Fruit fly (Drosophila melanogaster) whole organism, embryonic: ENCODE measurements around the gene Crtc.
A peak's percentile ranks its signal among the peaks of the same experiment; 100 is the strongest.

Source experiments
- Ada2b ChIP-seq: fragments of 200-800 bp; sonication (Bioruptor generic); IDR thresholded peaks from 2 replicates; pipeline ENCODE4 v1.3.6; 2022; ENCODE audit warnings: missing biosample characterization, missing genetic modification characterization
- Atf6 ChIP-seq: fragments of 200-800 bp; sonication (Bioruptor generic); IDR thresholded peaks from 2 replicates; pipeline ENCODE4 v1.3.6; 2022; ENCODE audit warnings: missing biosample characterization, missing genetic modification characterization
- Awh ChIP-seq: fragments of 200-800 bp; sonication (Bioruptor generic); IDR thresholded peaks from 2 replicates; pipeline ENCODE4, ENCODE4 v1.3.6; 2022; ENCODE audit warnings: missing biosample characterization, missing genetic modification characterization
- CG10979 ChIP-seq: fragments of 200-800 bp; sonication (Bioruptor generic); optimal IDR thresholded peaks from 2 replicates; lab custom pipeline; 2018; ENCODE audit warnings: missing biosample characterization, mild to moderate bottlenecking, missing genetic modification characterization, moderate library complexity
- CG11723 ChIP-seq: fragments of 200-800 bp; sonication (Bioruptor generic); optimal IDR thresholded peaks from 2 replicates; lab custom pipeline; 2017; ENCODE audit warnings: missing biosample characterization, mild to moderate bottlenecking, missing genetic modification characterization
- CG14050 ChIP-seq: fragments of 200-800 bp; sonication (Bioruptor generic); IDR thresholded peaks from 3 replicates; pipeline ENCODE4 v1.3.6; 2022; ENCODE audit warnings: missing biosample characterization, missing genetic modification characterization
- CG14667 ChIP-seq: fragments of 200-800 bp; sonication (Bioruptor generic); IDR thresholded peaks from 2 replicates; pipeline ENCODE4 v1.3.6; 2022; ENCODE audit warnings: missing biosample characterization, missing genetic modification characterization
- CG16779 ChIP-seq: fragments of 200-800 bp; sonication (Bioruptor generic); IDR thresholded peaks from 2 replicates; pipeline ENCODE4 v1.3.6; 2022; ENCODE audit warnings: missing biosample characterization, missing genetic modification characterization
- CG18011 ChIP-seq: fragments of 200-800 bp; sonication (Bioruptor generic); optimal IDR thresholded peaks from 2 replicates; lab custom pipeline; 2017; ENCODE audit warnings: missing biosample characterization, missing genetic modification characterization, mild to moderate bottlenecking, moderate library complexity, missing genotype
- CG18599 ChIP-seq: fragments of 200-800 bp; sonication (Bioruptor generic); optimal IDR thresholded peaks from 3 replicates; lab custom pipeline; 2017; ENCODE audit warnings: missing biosample characterization, missing genetic modification characterization, mild to moderate bottlenecking, moderate library complexity, missing genetic modification reagents
- CG18619 ChIP-seq: fragments of 200-800 bp; sonication (Bioruptor generic); optimal IDR thresholded peaks from 3 replicates; lab custom pipeline; 2017; ENCODE audit warnings: missing biosample characterization, mild to moderate bottlenecking, missing genetic modification characterization
- CG2120 ChIP-seq: fragments of 200-800 bp; sonication (Bioruptor generic); optimal IDR thresholded peaks from 3 replicates; lab custom pipeline; 2016; ENCODE audit warnings: missing biosample characterization, missing genetic modification characterization
- CG2199 ChIP-seq: fragments of 200-800 bp; sonication (Bioruptor generic); IDR thresholded peaks from 3 replicates; pipeline ENCODE4 v1.3.6; 2022; ENCODE audit warnings: missing biosample characterization, missing genetic modification characterization
- CG3163 ChIP-seq: fragments of 200-800 bp; sonication (Bioruptor generic); optimal IDR thresholded peaks from 3 replicates; lab custom pipeline; 2016; ENCODE audit warnings: missing biosample characterization, missing genetic modification characterization
- CG32767 ChIP-seq: fragments of 200-800 bp; sonication (Bioruptor generic); IDR thresholded peaks from 2 replicates; pipeline ENCODE4 v1.3.6; 2022; ENCODE audit warnings: missing biosample characterization, missing genetic modification characterization
- CG3726 ChIP-seq: fragments of 200-800 bp; sonication (Bioruptor generic); IDR thresholded peaks from 3 replicates; pipeline ENCODE4, ENCODE4 v1.3.6; 2022; ENCODE audit warnings: missing biosample characterization, missing genetic modification characterization
- CG5180 ChIP-seq: fragments of 200-800 bp; sonication (Bioruptor generic); optimal IDR thresholded peaks from 3 replicates; lab custom pipeline; 2017; ENCODE audit warnings: missing biosample characterization, missing genetic modification characterization, mild to moderate bottlenecking, moderate library complexity, missing genetic modification reagents
- CG6175 ChIP-seq: fragments of 200-800 bp; sonication (Bioruptor generic); IDR thresholded peaks from 3 replicates; pipeline ENCODE4 v1.3.6; 2022; ENCODE audit warnings: missing biosample characterization, missing genetic modification characterization
- CG6654 ChIP-seq: fragments of 200-800 bp; sonication (Bioruptor generic); optimal IDR thresholded peaks from 2 replicates; lab custom pipeline; 2017; ENCODE audit warnings: missing biosample characterization, mild to moderate bottlenecking, missing genetic modification characterization
- CG6683 ChIP-seq: fragments of 200-800 bp; sonication (Bioruptor generic); optimal IDR thresholded peaks from 2 replicates; lab custom pipeline; 2017; ENCODE audit warnings: missing biosample characterization, mild to moderate bottlenecking, missing genetic modification characterization, missing genetic modification reagents
- CG6765 ChIP-seq: fragments of 200-800 bp; sonication (Bioruptor generic); optimal IDR thresholded peaks from 3 replicates; lab custom pipeline; 2017; ENCODE audit warnings: missing biosample characterization, mild to moderate bottlenecking, missing genetic modification characterization
- CG6791 ChIP-seq: fragments of 200-800 bp; sonication (Bioruptor generic); IDR thresholded peaks from 3 replicates; pipeline ENCODE4 v1.3.6; 2022; ENCODE audit warnings: missing biosample characterization, missing genetic modification characterization; ENCODE audit not compliant: partially characterized antibody
- CG7372 ChIP-seq: fragments of 200-800 bp; sonication (Bioruptor generic); IDR thresholded peaks from 2 replicates; pipeline ENCODE4 v1.3.6; 2022; ENCODE audit warnings: missing biosample characterization, missing genetic modification characterization
- CG8281 ChIP-seq: fragments of 200-800 bp; sonication (Bioruptor generic); optimal IDR thresholded peaks from 2 replicates; lab custom pipeline; 2018; ENCODE audit warnings: missing biosample characterization, mild to moderate bottlenecking, missing genetic modification characterization, moderate library complexity
- CkIIα-i1 ChIP-seq: fragments of 200-800 bp; sonication (Bioruptor generic); IDR thresholded peaks from 2 replicates; pipeline ENCODE4 v1.3.6; 2022; ENCODE audit warnings: missing biosample characterization, missing genetic modification characterization
- CoRest ChIP-seq: fragments of 200-800 bp; sonication (Bioruptor generic); optimal IDR thresholded peaks from 3 replicates; lab custom pipeline; 2018; ENCODE audit warnings: missing biosample characterization, mild to moderate bottlenecking, missing genetic modification characterization, moderate library complexity
- E2f2 ChIP-seq: fragments of 200-800 bp; sonication (Bioruptor generic); IDR thresholded peaks from 2 replicates; pipeline ENCODE4 v1.3.6; 2022; ENCODE audit warnings: missing biosample characterization, missing genetic modification characterization
- H15 ChIP-seq: fragments of 200-800 bp; sonication (Bioruptor generic); IDR thresholded peaks from 3 replicates; pipeline ENCODE4 v1.3.6; 2022; ENCODE audit warnings: missing biosample characterization, missing genetic modification characterization
- H2.0 ChIP-seq: fragments of 200-800 bp; sonication (Bioruptor generic); IDR thresholded peaks from 2 replicates; pipeline ENCODE4 v1.3.6; 2022; ENCODE audit warnings: missing biosample characterization, missing genetic modification characterization
- Hey ChIP-seq: fragments of 200-800 bp; sonication (Bioruptor generic); optimal IDR thresholded peaks from 3 replicates; lab custom pipeline; 2018; ENCODE audit warnings: missing biosample characterization, mild to moderate bottlenecking, missing genetic modification characterization
- Hmr ChIP-seq: fragments of 200-800 bp; sonication (Bioruptor generic); optimal IDR thresholded peaks from 3 replicates; lab custom pipeline; 2017; ENCODE audit warnings: mild to moderate bottlenecking, missing biosample characterization, missing genetic modification reagents, missing genetic modification characterization
- Med ChIP-seq: fragments of 200-800 bp; sonication (Bioruptor generic); peaks from one replicate; lab custom pipeline; 2016; ENCODE audit warnings: missing biosample characterization, missing genetic modification characterization, mild to moderate bottlenecking, inconsistent platforms, moderate library complexity
- Myb ChIP-seq: fragments of 200-800 bp; sonication (Bioruptor generic); optimal IDR thresholded peaks from 2 replicates; lab custom pipeline; 2016; ENCODE audit warnings: missing biosample characterization, missing genetic modification characterization
- Optix ChIP-seq: fragments of 200-800 bp; sonication (Bioruptor generic); IDR thresholded peaks from 3 replicates; pipeline ENCODE4 v1.3.6; 2022; ENCODE audit warnings: missing biosample characterization, missing genetic modification characterization
- Pdp1 ChIP-seq, 2 experiments: fragments of 200-800 bp; sonication (Bioruptor generic); optimal IDR thresholded peaks; 3 replicates each; lab custom pipeline; 2016; ENCODE audit warnings: missing biosample characterization in 2 of 2, missing genetic modification characterization in 2 of 2, mild to moderate bottlenecking in 1 of 2, moderate library complexity in 1 of 2
- Sox102F ChIP-seq: fragments of 200-800 bp; sonication (Bioruptor generic); optimal IDR thresholded peaks from 2 replicates; lab custom pipeline; 2018; ENCODE audit warnings: missing biosample characterization, mild to moderate bottlenecking, missing genetic modification characterization, moderate library complexity
- ac ChIP-seq: fragments of 200-800 bp; sonication (Bioruptor generic); optimal IDR thresholded peaks from 3 replicates; lab custom pipeline; 2017; ENCODE audit warnings: missing biosample characterization, mild to moderate bottlenecking, missing genetic modification characterization
- bab2 ChIP-seq: fragments of 200-800 bp; sonication (Bioruptor generic); optimal IDR thresholded peaks from 2 replicates; lab custom pipeline; 2016; ENCODE audit warnings: missing biosample characterization, missing genetic modification characterization
- cato ChIP-seq: fragments of 200-800 bp; sonication (Bioruptor generic); optimal IDR thresholded peaks from 2 replicates; lab custom pipeline; 2016; ENCODE audit warnings: missing biosample characterization, missing genetic modification characterization, borderline replicate concordance
- h ChIP-seq: fragments of >200 bp; optimal IDR thresholded peaks from 2 replicates; lab custom pipeline; 2017
- her ChIP-seq: fragments of 200-800 bp; sonication (Bioruptor generic); optimal IDR thresholded peaks from 2 replicates; lab custom pipeline; 2016; ENCODE audit warnings: missing biosample characterization, missing genetic modification characterization
- ken ChIP-seq: fragments of 200-800 bp; sonication (Bioruptor generic); IDR thresholded peaks from 3 replicates; pipeline ENCODE4 v1.3.6; 2022; ENCODE audit warnings: missing biosample characterization, missing genetic modification characterization
- lov ChIP-seq, 2 experiments: fragments of 200-800 bp in 1 of 2; fragments of >200 bp in 1 of 2; sonication (Bioruptor generic) in 1 of 2; IDR thresholded peaks in 1 of 2; optimal IDR thresholded peaks in 1 of 2; 2 replicates in 1 of 2; 3 replicates in 1 of 2; pipeline versions ENCODE4 v1.3.6 to Lab custom; 2017 to 2022; ENCODE audit warnings: missing biosample characterization in 1 of 2, missing genetic modification characterization in 1 of 2
- nom ChIP-seq: fragments of 200-800 bp; sonication (Bioruptor generic); optimal IDR thresholded peaks from 2 replicates; lab custom pipeline; 2017; ENCODE audit warnings: missing biosample characterization, missing genetic modification characterization, mild to moderate bottlenecking, moderate library complexity, missing genetic modification reagents
- odd ChIP-seq: fragments of 200-800 bp; sonication (Bioruptor generic); optimal IDR thresholded peaks from 2 replicates; lab custom pipeline; 2017; ENCODE audit warnings: missing biosample characterization, mild to moderate bottlenecking, missing genetic modification characterization
- pfk ChIP-seq: fragments of 200-800 bp; sonication (Bioruptor generic); optimal IDR thresholded peaks from 2 replicates; lab custom pipeline; 2018; ENCODE audit warnings: missing biosample characterization, mild to moderate bottlenecking, missing genetic modification characterization, moderate library complexity
- tio ChIP-seq: fragments of 200-800 bp; sonication (Bioruptor generic); optimal IDR thresholded peaks from 2 replicates; lab custom pipeline; 2017; ENCODE audit warnings: missing biosample characterization, missing genetic modification characterization, inconsistent platforms
- trem ChIP-seq: fragments of 200-800 bp; optimal IDR thresholded peaks from 3 replicates; lab custom pipeline; 2019; ENCODE audit warnings: missing biosample characterization, mild to moderate bottlenecking, missing genetic modification characterization, moderate library complexity
- ttk ChIP-seq: fragments of 200-800 bp; sonication (Bioruptor generic); IDR thresholded peaks from 2 replicates; pipeline ENCODE4 v2.1.2; 2022; ENCODE audit warnings: missing biosample characterization, missing genetic modification characterization
- tup ChIP-seq: fragments of 200-800 bp; sonication (Bioruptor generic); optimal IDR thresholded peaks from 2 replicates; lab custom pipeline; 2016; ENCODE audit warnings: missing biosample characterization, mild to moderate bottlenecking, missing genetic modification characterization, moderate library complexity
- wek ChIP-seq: fragments of 200-800 bp; sonication (Bioruptor generic); optimal IDR thresholded peaks from 3 replicates; lab custom pipeline; 2018; ENCODE audit warnings: missing biosample characterization, mild to moderate bottlenecking, missing genetic modification characterization, moderate library complexity

Crtc gene

dm6 chr3L:17659268-17659589, 9.8 kb downstream of the Crtc start (continued):
- peak; percentile 93 for TF ChIP-seq Med (GFP tag; lab: Kevin White, UChicago)
- peak; percentile 4 for TF ChIP-seq wek (GFP tag; lab: Kevin White, UChicago)
- peak; percentile 20 for TF ChIP-seq CG18619
- TF ChIP-seq h = no peak
- TF ChIP-seq ken (GFP tag; lab: Robert Waterston, UW) = no peak
- TF ChIP-seq CG6175 (GFP tag; lab: Robert Waterston, UW) = no peak
- TF ChIP-seq CG16779 (GFP tag; lab: Robert Waterston, UW) = no peak
- no peak for TF ChIP-seq Myb (GFP tag; lab: Kevin White, UChicago)
- no peak for TF ChIP-seq ttk (GFP tag; lab: Robert Waterston, UW)
- TF ChIP-seq CG8281 = no peak
- peak; percentile 58 for TF ChIP-seq CG2120 (GFP tag; lab: Kevin White, UChicago)
- TF ChIP-seq CkIIα-i1 (GFP tag; lab: Robert Waterston, UW) = 0 out of 2 replicates have a peak, but pooled peaks have one; percentile 17
- TF ChIP-seq CG6654 (GFP tag; lab: Kevin White, UChicago) = no peak
- TF ChIP-seq CG6765 = peak; percentile 76
- peak; percentile 38 for TF ChIP-seq pfk (GFP tag; lab: Kevin White, UChicago)
- TF ChIP-seq her (GFP tag; lab: Kevin White, UChicago) = peak; percentile 27
- no peak for TF ChIP-seq lov (optimal IDR thresholded peaks at IDR 0.05; lab: Kevin White, UChicago)
- no peak for TF ChIP-seq lov (GFP tag; IDR thresholded peaks at IDR 0.05; lab: Robert Waterston, UW)
- 0 out of 2 replicates have a peak, but pooled peaks have one; percentile 14 for TF ChIP-seq E2f2
- peak; percentile 2 for TF ChIP-seq CG6683 (GFP tag; lab: Kevin White, UChicago)
- no peak for TF ChIP-seq CG14050
- TF ChIP-seq CG11723 (GFP tag; lab: Kevin White, UChicago) = no peak
- TF ChIP-seq CG3726 (GFP tag; lab: Robert Waterston, UW) = no peak
- TF ChIP-seq odd = no peak
- TF ChIP-seq Awh = no peak
- no peak for TF ChIP-seq CG2199 (GFP tag; lab: Robert Waterston, UW)
- no peak for TF ChIP-seq CoRest (tag; lab: Kevin White, UChicago)
- TF ChIP-seq CG32767 (GFP tag; lab: Robert Waterston, UW) = no peak
- peak; percentile 13 to 21 for TF ChIP-seq Pdp1 (GFP tag; optimal IDR thresholded peaks at IDR 0.05; lab: Kevin White, UChicago)
- no peak for TF ChIP-seq Optix
- TF ChIP-seq tup (GFP tag; lab: Kevin White, UChicago) = peak; percentile 45
- TF ChIP-seq bab2 = peak; percentile 47
- TF ChIP-seq CG3163 (GFP tag; lab: Kevin White, UChicago) = peak; percentile 30
- no peak for TF ChIP-seq H2.0 (GFP tag; lab: Robert Waterston, UW)
- no peak for TF ChIP-seq ac (GFP tag; lab: Kevin White, UChicago)
- no peak for TF ChIP-seq CG14667 (GFP tag; lab: Robert Waterston, UW)
- TF ChIP-seq cato = no peak
- peak; percentile 22; the same call in 1 of the 2 replicates for TF ChIP-seq Ada2b (GFP tag; lab: Robert Waterston, UW)
- TF ChIP-seq CG18011 = no peak
- peak; percentile 86 for TF ChIP-seq CG18599
- TF ChIP-seq CG5180 (GFP tag; lab: Kevin White, UChicago) = no peak
- TF ChIP-seq Atf6 (GFP tag; lab: Robert Waterston, UW) = peak; percentile 68; the same call in 1 of the 2 replicates
- no peak for TF ChIP-seq CG7372 (GFP tag; lab: Robert Waterston, UW)
- no peak for TF ChIP-seq Sox102F (GFP tag; lab: Kevin White, UChicago)
- no peak for TF ChIP-seq H15 (GFP tag; lab: Robert Waterston, UW)
- TF ChIP-seq CG6791 (GFP tag; lab: Robert Waterston, UW) = no peak
- TF ChIP-seq Hey (tag; lab: Kevin White, UChicago) = peak; percentile 65
- no peak for TF ChIP-seq CG10979 (tag; lab: Kevin White, UChicago)
- TF ChIP-seq Hmr (GFP tag; lab: Kevin White, UChicago) = peak; percentile 81
- no peak for TF ChIP-seq trem
- no peak for TF ChIP-seq nom
- no peak for TF ChIP-seq tio (GFP tag; lab: Kevin White, UChicago)
